Worm (Caenorhabditis elegans): ENCODE measurements around the gene Y41G9A.6.

- TF ChIP-seq him-1 (tag; optimal IDR thresholded peaks at IDR 0.05), result no peak
- no peak for TF ChIP-seq dao-5 (tag; optimal IDR thresholded peaks at IDR 0.05)
- TF ChIP-seq W03F9.2 (tag; optimal IDR thresholded peaks at IDR 0.05), result no peak
Observed at ce11 chrX:3051315-3051993, 47.9 kb upstream of the Y41G9A.6 start.
